Worm (Caenorhabditis elegans): Measurements from ENCODE around the gene glb-5.

DNA sequence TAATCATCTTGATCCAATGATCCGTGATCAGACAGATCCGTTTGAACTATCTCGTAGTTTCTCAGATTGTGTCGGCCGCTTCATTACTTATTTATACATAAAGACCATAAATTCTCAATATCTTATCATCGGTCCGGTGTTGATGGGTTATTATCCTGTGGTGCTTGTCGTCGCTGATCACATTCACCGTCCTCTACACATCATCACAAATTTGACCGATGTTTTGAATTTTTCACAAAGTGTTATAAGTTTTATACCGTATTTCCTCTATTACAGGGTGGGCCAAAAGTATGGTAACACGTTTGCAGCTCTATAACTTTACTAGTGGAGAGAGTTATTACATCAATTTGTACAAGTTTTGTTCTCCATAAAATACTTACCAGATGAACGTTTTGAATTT, 29.3 kb downstream of the glb-5 start:
- TF ChIP-seq flh-1 (GFP tag; optimal IDR thresholded peaks at IDR 0.05): no peak
- no peak for TF ChIP-seq snpc-4 (tag; optimal IDR thresholded peaks at IDR 0.05)
- no peak for TF ChIP-seq lsy-2 (tag; optimal IDR thresholded peaks at IDR 0.05)
- no peak for TF ChIP-seq unc-39 (tag; optimal IDR thresholded peaks at IDR 0.05)
- TF ChIP-seq unc-62 (GFP tag; optimal IDR thresholded peaks at IDR 0.05): no peak
- no peak for TF ChIP-seq elt-3 (tag; optimal IDR thresholded peaks at IDR 0.05)
- no peak for TF ChIP-seq ceh-39 (tag; optimal IDR thresholded peaks at IDR 0.05)

All from whole organism, mixed stage, embryonic.